Worm (Caenorhabditis elegans): Measurements from ENCODE around the gene daf-42.

Gene daf-42

ce11 chrIV:7287474-7287873 lies 59.2 kb downstream of the daf-42 start, which contains the start of gene F42C5.3:
F42C5.3 (minus strand) TSS chrIV:7287574.
- TF ChIP-seq zip-8 (tag; optimal IDR thresholded peaks at IDR 0.05) (no peak), unc-120 (tag; optimal IDR thresholded peaks at IDR 0.05; ENCODE audit: poor library complexity, severe bottlenecking) (no peak), ham-2 (GFP tag; optimal IDR thresholded peaks at IDR 0.05) (no peak), tbx-8 (GFP tag; optimal IDR thresholded peaks at IDR 0.05) (no peak), elt-3 (tag; optimal IDR thresholded peaks at IDR 0.05) (no peak), blmp-1 (tag; optimal IDR thresholded peaks at IDR 0.05) (no peak), lin-13 (tag; optimal IDR thresholded peaks at IDR 0.05) (no peak), ztf-11 (tag; optimal IDR thresholded peaks at IDR 0.05) (no peak), nhr-76 (tag; optimal IDR thresholded peaks at IDR 0.05) (no peak), M03D4.4 (tag; optimal IDR thresholded peaks at IDR 0.05) (no peak), mls-2 (tag; optimal IDR thresholded peaks at IDR 0.05) (no peak), ceh-39 (tag; optimal IDR thresholded peaks at IDR 0.05) (no peak), nhr-28 (tag; optimal IDR thresholded peaks at IDR 0.05) (no peak), bed-3 (GFP tag; optimal IDR thresholded peaks at IDR 0.05) (no peak), nhr-2 (tag; optimal IDR thresholded peaks at IDR 0.05) (no peak), cnd-1 (tag; optimal IDR thresholded peaks at IDR 0.05) (no peak), hlh-1 (tag; optimal IDR thresholded peaks at IDR 0.05) (no peak), lin-32 (GFP tag; optimal IDR thresholded peaks at IDR 0.05) (no peak)

- TF ChIP-seq nhr-237 (tag; optimal IDR thresholded peaks at IDR 0.05): no peak
- no peak for TF ChIP-seq blmp-1 (tag; optimal IDR thresholded peaks at IDR 0.05)
- TF ChIP-seq pha-4 (tag; optimal IDR thresholded peaks at IDR 0.05): no peak
- no peak for TF ChIP-seq elt-3 (tag; optimal IDR thresholded peaks at IDR 0.05)
- TF ChIP-seq mab-5 (tag; optimal IDR thresholded peaks at IDR 0.05): no peak
- no peak for TF ChIP-seq drap-1 (GFP tag; optimal IDR thresholded peaks at IDR 0.05)
- TF ChIP-seq tbx-8 (GFP tag; optimal IDR thresholded peaks at IDR 0.05): no peak
- TF ChIP-seq lsy-2 (tag; optimal IDR thresholded peaks at IDR 0.05): no peak
- TF ChIP-seq M03D4.4 (tag; optimal IDR thresholded peaks at IDR 0.05): no peak
- no peak for TF ChIP-seq ztf-11 (tag; optimal IDR thresholded peaks at IDR 0.05)
- TF ChIP-seq ham-2 (GFP tag; optimal IDR thresholded peaks at IDR 0.05): no peak
- TF ChIP-seq unc-39 (tag; optimal IDR thresholded peaks at IDR 0.05): no peak
- TF ChIP-seq mls-2 (tag; optimal IDR thresholded peaks at IDR 0.05): no peak
- TF ChIP-seq nhr-76 (tag; optimal IDR thresholded peaks at IDR 0.05): no peak
Observed at ce11 chrIV:7285839-7286238, 60.8 kb downstream of the daf-42 start, which contains the start of gene C06E4.8. C06E4.8 (minus strand) TSS chrIV:7285875.

Data from whole organism, mixed stage, embryonic.